Fruit fly (Drosophila melanogaster): ENCODE data around the gene CG14805.

dm6 chrX:1873515-1874126, 3.5 kb upstream of the CG14805 start, which contains the start of the genes Pgam5 and Vps26:
- TF ChIP-seq spab (GFP tag; optimal IDR thresholded peaks at IDR 0.05): no peak
- TF ChIP-seq CG3919 (GFP tag; optimal IDR thresholded peaks at IDR 0.05): no peak
- TF ChIP-seq OdsH (GFP tag; optimal IDR thresholded peaks at IDR 0.05): no peak
- no peak for TF ChIP-seq CG16779 (tag; optimal IDR thresholded peaks at IDR 0.05)
- no peak for TF ChIP-seq ss (GFP tag; optimal IDR thresholded peaks at IDR 0.05)
- no peak for TF ChIP-seq CG6276 (GFP tag; optimal IDR thresholded peaks at IDR 0.05)
- peak; percentile 27 for TF ChIP-seq Eip78C (GFP tag)
- TF ChIP-seq esn (GFP tag; optimal IDR thresholded peaks at IDR 0.05): no peak
- TF ChIP-seq Gug (GFP tag; IDR thresholded peaks at IDR 0.05): no peak
- no peak for TF ChIP-seq fd85E (GFP tag; optimal IDR thresholded peaks at IDR 0.05)
- no peak for TF ChIP-seq Lpt (GFP tag; optimal IDR thresholded peaks at IDR 0.05)
- no peak for TF ChIP-seq fd59A (GFP tag; optimal IDR thresholded peaks at IDR 0.05)
- TF ChIP-seq CG8119 (GFP tag; IDR thresholded peaks at IDR 0.05): no peak
- no peak for TF ChIP-seq dsx (GFP tag; optimal IDR thresholded peaks at IDR 0.05; ENCODE audit: poor library complexity, severe bottlenecking)
